Worm (Caenorhabditis elegans) whole organism, L4/young adult: ENCODE measurements around the gene lin-40.

Source experiments
- W03F9.2 ChIP-seq: fragments of 150-350 bp; optimal IDR thresholded peaks from 2 replicates; lab custom pipeline; 2014; ENCODE audit warnings: missing biosample characterization, missing genetic modification characterization
- dao-5 ChIP-seq: sonication (generic microtip); optimal IDR thresholded peaks from 2 replicates; lab custom pipeline; 2016; ENCODE audit warnings: missing genotype, missing genetic modification characterization, moderate library complexity, missing compliant biosample characterization
- him-1 ChIP-seq: sonication (generic microtip); optimal IDR thresholded peaks from 2 replicates; lab custom pipeline; 2016; ENCODE audit warnings: missing genotype, missing genetic modification reagents, missing genetic modification characterization, missing compliant biosample characterization

- no peak for TF ChIP-seq W03F9.2 (tag; lab: Kevin White, UChicago)
- no peak for TF ChIP-seq dao-5
- no peak for TF ChIP-seq him-1 (tag; lab: Kevin White, UChicago)
Measured at ce11 chrV:3670499-3670898, 34.3 kb upstream of the lin-40 start, which contains the start of gene Y39H10B.3.
